Worm (Caenorhabditis elegans) whole organism, young adult: Measurements from ENCODE around the gene F19B6.1.

ENCODE experiments used
- mcd-1 ChIP-seq: fragments of 200-800 bp; sonication (Bioruptor generic); IDR thresholded peaks from 2 replicates; pipeline ENCODE4 v1.3.6; 2022; ENCODE audit warnings: missing genetic modification reagents, missing genetic modification characterization, missing compliant biosample characterization
- sptf-2 ChIP-seq: fragments of 200-800 bp; sonication (Bioruptor generic); optimal IDR thresholded peaks from 2 replicates; lab custom pipeline; 2018; ENCODE audit warnings: mild to moderate bottlenecking, missing genetic modification characterization, missing compliant biosample characterization
- unc-62 ChIP-seq: fragments of 150-350 bp; optimal IDR thresholded peaks from 2 replicates; lab custom pipeline; 2014; ENCODE audit warnings: missing biosample characterization, missing genetic modification reagents, missing genetic modification characterization

- no peak for TF ChIP-seq mcd-1 (GFP tag; lab: Robert Waterston, UW)
- TF ChIP-seq unc-62 (GFP tag; lab: Kevin White, UChicago): peak; percentile 52
- no peak for TF ChIP-seq sptf-2 (GFP tag; lab: Kevin White, UChicago)
Measured at ce11 chrIV:12305956-12306355, 29.9 kb downstream of the F19B6.1 start.
